Fruit fly (Drosophila melanogaster): ENCODE results near the gene CG11997.
A peak's percentile ranks its signal among the peaks of the same experiment; 100 is the strongest.

CG11997 gene

DNA sequence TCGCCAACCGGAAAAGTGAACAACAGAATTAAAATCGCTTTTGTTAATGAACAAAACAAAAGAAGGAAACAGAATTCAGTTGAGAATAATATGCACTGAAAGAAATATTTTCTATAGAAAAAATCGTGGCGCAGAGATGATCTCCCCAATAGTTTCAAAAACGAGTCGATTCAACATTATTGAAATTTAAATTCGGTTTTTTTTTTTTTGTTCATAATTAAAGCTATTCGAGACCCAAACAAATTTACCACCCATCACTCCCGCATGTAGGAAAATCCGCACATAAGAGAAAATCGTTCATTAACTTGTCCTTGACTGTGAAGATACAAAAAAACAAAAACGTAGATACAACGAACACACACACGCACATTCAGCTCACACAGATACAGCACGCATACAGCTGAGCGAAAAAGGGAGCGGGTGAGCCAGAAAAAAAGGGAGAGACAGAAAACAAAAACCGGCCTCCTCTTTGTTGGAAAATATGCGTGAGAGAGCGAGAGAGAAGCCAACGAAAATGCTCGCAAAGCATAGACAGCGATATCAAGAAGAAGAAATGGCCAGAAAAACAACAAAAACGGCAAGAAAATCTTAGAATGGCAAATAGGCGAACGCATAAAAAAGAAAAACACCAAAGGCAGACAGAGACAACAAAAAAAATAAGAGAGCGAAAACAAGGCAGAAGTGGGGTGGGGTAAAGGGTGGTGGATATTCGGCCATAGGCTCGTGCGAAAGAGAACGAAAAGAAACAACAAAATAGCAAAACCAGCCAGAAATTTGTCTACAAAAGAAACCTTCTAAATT, 42.9 kb downstream of the CG11997 start (continued):
- TF ChIP-seq CG32006 (GFP tag; optimal IDR thresholded peaks at IDR 0.05) (peak; percentile 46), CG11762 (GFP tag; optimal IDR thresholded peaks at IDR 0.05; ENCODE audit: insufficient read depth) (peak; percentile 14), dac (GFP tag; optimal IDR thresholded peaks at IDR 0.05) (peak; percentile 34), ss (GFP tag; optimal IDR thresholded peaks at IDR 0.05) (peak; percentile 78 to 85), pdm3 (GFP tag; optimal IDR thresholded peaks at IDR 0.05) (peak; percentile 70), CG9139 (GFP tag; optimal IDR thresholded peaks at IDR 0.05) (peak; percentile 75), Ets21C (GFP tag; optimal IDR thresholded peaks at IDR 0.05) (peak; percentile 72), Hr39 (GFP tag; optimal IDR thresholded peaks at IDR 0.05) (peak; percentile 82), acj6 (GFP tag; optimal IDR thresholded peaks at IDR 0.05) (peak; percentile 64), lz (GFP tag; optimal IDR thresholded peaks at IDR 0.05) (peak; percentile 78), svp (GFP tag) (peak; percentile 88), achi (GFP tag; optimal IDR thresholded peaks at IDR 0.05) (peak; percentile 52), cyc (GFP tag; optimal IDR thresholded peaks at IDR 0.05) (peak; percentile 70), CG11902 (GFP tag; optimal IDR thresholded peaks at IDR 0.05) (peak; percentile 52), Gug (GFP tag; IDR thresholded peaks at IDR 0.05) (0 out of 2 replicates have a peak, but pooled peaks have one; percentile 26), Lpt (GFP tag; optimal IDR thresholded peaks at IDR 0.05) (peak; percentile 81), CG6808 (GFP tag; optimal IDR thresholded peaks at IDR 0.05) (peak; percentile 60), salr (GFP tag; optimal IDR thresholded peaks at IDR 0.05) (peak in 1 of 2 experiments; percentile 84)

DNA sequence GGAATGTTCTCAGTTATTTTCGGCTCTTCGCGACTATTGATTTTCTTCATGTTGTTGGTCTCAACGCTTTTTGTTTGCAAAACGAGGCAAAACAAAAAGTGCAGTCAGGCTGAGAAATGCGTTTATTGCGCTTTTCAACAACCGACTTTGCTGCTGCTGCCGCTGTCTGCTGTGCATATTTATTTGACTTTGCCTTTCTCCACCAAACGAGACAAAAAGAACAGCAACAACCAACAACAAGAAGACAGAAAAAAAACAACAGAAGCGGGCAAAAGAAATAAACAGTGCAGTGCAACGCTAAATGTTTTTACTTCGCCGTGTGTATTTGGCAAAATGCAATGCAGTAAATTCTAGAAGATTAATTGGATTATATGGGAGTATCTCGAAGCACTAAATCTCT, 45.0 kb downstream of the CG11997 start:
- TF ChIP-seq Hr38 (GFP tag; optimal IDR thresholded peaks at IDR 0.05) (no peak), dac (GFP tag; optimal IDR thresholded peaks at IDR 0.05) (no peak), CG6808 (GFP tag; optimal IDR thresholded peaks at IDR 0.05) (peak; percentile 0), Eip78C (GFP tag) (peak; percentile 33), CG15336 (GFP tag; IDR thresholded peaks at IDR 0.05) (peak; percentile 33; the same call in 1 of the 2 replicates), eg (GFP tag; IDR thresholded peaks at IDR 0.05) (peak; percentile 64; the same call in 2 of the 3 replicates), CG6854 (GFP tag; optimal IDR thresholded peaks at IDR 0.05) (peak; percentile 54), CG10669 (GFP tag; optimal IDR thresholded peaks at IDR 0.05) (peak; percentile 5), CG6163 (GFP tag; IDR thresholded peaks at IDR 0.05) (peak; percentile 20; the same call in 1 of the 3 replicates), CG6276 (GFP tag; optimal IDR thresholded peaks at IDR 0.05) (peak; percentile 70)

DNA sequence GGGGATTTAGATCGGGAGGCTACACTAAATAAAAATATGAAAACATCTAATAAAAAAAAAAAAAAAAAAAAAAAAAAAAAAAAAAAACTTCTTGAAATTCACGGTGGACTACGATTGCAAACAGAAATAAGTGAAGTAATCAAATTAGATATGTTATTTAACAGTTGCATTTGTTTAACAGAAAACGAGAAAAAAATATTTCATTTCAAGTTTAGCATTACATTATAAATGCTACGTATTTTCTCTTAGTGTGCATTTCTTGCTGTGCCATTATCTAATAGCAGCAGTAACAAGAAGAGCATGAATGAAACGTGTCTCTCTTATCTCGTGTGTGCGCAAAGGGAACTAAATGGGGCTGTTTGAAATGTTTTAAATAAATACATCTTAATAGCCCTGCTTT, 47.5 kb downstream of the CG11997 start:
- TF ChIP-seq Met (GFP tag; optimal IDR thresholded peaks at IDR 0.05) (peak; percentile 18), Eip75B (GFP tag; optimal IDR thresholded peaks at IDR 0.05) (peak; percentile 24), Blimp-1 (GFP tag; optimal IDR thresholded peaks at IDR 0.05) (no peak), CG8632 (GFP tag; optimal IDR thresholded peaks at IDR 0.05) (peak; percentile 45), CG6808 (GFP tag; optimal IDR thresholded peaks at IDR 0.05) (no peak), topi (GFP tag; optimal IDR thresholded peaks at IDR 0.05) (no peak), pdm3 (GFP tag; optimal IDR thresholded peaks at IDR 0.05) (peak; percentile 61), vri (GFP tag; optimal IDR thresholded peaks at IDR 0.05) (peak; percentile 3), Hr39 (GFP tag; optimal IDR thresholded peaks at IDR 0.05) (no peak), CG6163 (GFP tag; IDR thresholded peaks at IDR 0.05) (peak; percentile 71; the same call in 1 of the 3 replicates), CG11762 (GFP tag; optimal IDR thresholded peaks at IDR 0.05; ENCODE audit: insufficient read depth) (peak; percentile 59), cyc (GFP tag; optimal IDR thresholded peaks at IDR 0.05) (no peak), dac (GFP tag; optimal IDR thresholded peaks at IDR 0.05) (no peak), CG6276 (GFP tag; optimal IDR thresholded peaks at IDR 0.05) (peak; percentile 59), CG6792 (GFP tag; optimal IDR thresholded peaks at IDR 0.05) (peak; percentile 35), Eip93F (GFP tag; optimal IDR thresholded peaks at IDR 0.05) (no peak), CG3032 (tag; optimal IDR thresholded peaks at IDR 0.05) (peak; percentile 40), eg (GFP tag; IDR thresholded peaks at IDR 0.05) (peak; percentile 84), Sox102F (GFP tag; optimal IDR thresholded peaks at IDR 0.05) (no peak), CG10631 (GFP tag; optimal IDR thresholded peaks at IDR 0.05) (peak; percentile 72), CG9139 (GFP tag; optimal IDR thresholded peaks at IDR 0.05) (no peak), Sox15 (GFP tag; optimal IDR thresholded peaks at IDR 0.05) (no peak), CG34406 (GFP tag; optimal IDR thresholded peaks at IDR 0.05) (peak; percentile 53), OdsH (GFP tag; optimal IDR thresholded peaks at IDR 0.05) (peak; percentile 63), Ets21C (GFP tag; optimal IDR thresholded peaks at IDR 0.05) (no peak), lz (GFP tag; optimal IDR thresholded peaks at IDR 0.05) (peak; percentile 1), CG11294 (GFP tag; IDR thresholded peaks at IDR 0.05) (peak; percentile 42; the same call in 1 of the 2 replicates), svp (GFP tag) (peak; percentile 74), CG8319 (GFP tag; optimal IDR thresholded peaks at IDR 0.05) (no peak), Ets96B (tag; optimal IDR thresholded peaks at IDR 0.05) (peak; percentile 36), CG3919 (GFP tag; optimal IDR thresholded peaks at IDR 0.05) (peak; percentile 65), net (GFP tag; optimal IDR thresholded peaks at IDR 0.05) (peak; percentile 29), CG6854 (GFP tag; optimal IDR thresholded peaks at IDR 0.05) (no peak)
